Fruit fly (Drosophila melanogaster): ENCODE measurements around the gene CG5895.

The CG5895 gene

DNA sequence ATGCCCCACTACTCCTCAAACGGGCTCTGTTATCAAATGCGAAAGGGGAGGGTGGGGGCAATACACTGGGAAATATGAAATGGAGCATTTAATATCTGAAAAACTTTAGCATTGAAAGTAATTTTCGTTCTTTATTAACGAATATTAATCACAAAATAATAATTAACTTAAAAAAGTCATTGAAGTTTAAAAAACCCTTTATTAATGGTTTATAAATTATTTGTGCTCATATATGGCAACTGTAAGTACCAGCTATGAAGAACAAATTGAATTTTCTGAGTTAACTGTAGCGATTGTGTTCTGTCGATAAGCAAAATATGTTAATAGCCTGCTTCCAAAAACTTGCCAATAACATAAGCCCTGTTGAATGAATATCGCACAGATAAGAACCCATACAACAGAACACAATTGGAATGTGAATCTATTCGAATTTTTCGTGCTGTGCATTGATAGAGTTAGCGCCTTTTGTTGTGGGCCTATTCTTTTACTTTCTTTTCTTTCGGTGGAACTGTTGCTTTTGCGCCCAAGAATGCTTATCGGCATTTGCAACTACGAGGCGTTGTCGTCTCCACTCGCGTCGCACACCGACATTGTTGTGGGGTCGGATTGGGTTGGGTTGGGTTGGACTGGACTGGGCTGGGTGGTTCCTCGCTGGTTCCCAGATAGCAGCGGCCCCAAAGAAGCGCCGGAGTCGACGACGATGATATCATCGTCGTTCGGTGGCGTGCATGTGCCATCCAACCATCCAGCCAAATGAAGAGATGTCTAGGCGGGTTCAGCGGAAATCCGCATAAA lies 25.7 kb downstream of the CG5895 start (continued):
- no peak for TF ChIP-seq hkb (optimal IDR thresholded peaks at IDR 0.05)
- 0 out of 2 replicates have a peak, but pooled peaks have one; percentile 11 for TF ChIP-seq hkb (GFP tag; IDR thresholded peaks at IDR 0.05)
- TF ChIP-seq NC2β (GFP tag; optimal IDR thresholded peaks at IDR 0.05): no peak
- TF ChIP-seq CHES-1-like (GFP tag; optimal IDR thresholded peaks at IDR 0.05): peak; percentile 14
- no peak for TF ChIP-seq CG11247 (GFP tag; IDR thresholded peaks at IDR 0.05)
- peak; percentile 19 for TF ChIP-seq Med (GFP tag)
- TF ChIP-seq org-1 (GFP tag; optimal IDR thresholded peaks at IDR 0.05): peak; percentile 49
- TF ChIP-seq CG14860 (GFP tag; IDR thresholded peaks at IDR 0.05; ENCODE audit: partially characterized antibody): no peak
- TF ChIP-seq CG2129 (GFP tag; IDR thresholded peaks at IDR 0.05; ENCODE audit: partially characterized antibody): no peak
- no peak for TF ChIP-seq BEAF-32 (GFP tag; optimal IDR thresholded peaks at IDR 0.05)
- no peak for TF ChIP-seq luna (GFP tag; optimal IDR thresholded peaks at IDR 0.05)
- no peak for TF ChIP-seq Doc2 (GFP tag; IDR thresholded peaks at IDR 0.05)
- TF ChIP-seq sima (GFP tag; optimal IDR thresholded peaks at IDR 0.05): no peak
- TF ChIP-seq nau (GFP tag; optimal IDR thresholded peaks at IDR 0.05): no peak
- TF ChIP-seq cas (GFP tag; IDR thresholded peaks at IDR 0.05): no peak
- TF ChIP-seq CG4820 (GFP tag; optimal IDR thresholded peaks at IDR 0.05): peak; percentile 29
- no peak for TF ChIP-seq danr (GFP tag; IDR thresholded peaks at IDR 0.05)
- TF ChIP-seq CG11560 (tag; IDR thresholded peaks at IDR 0.05): no peak
- TF ChIP-seq HHEX (GFP tag; optimal IDR thresholded peaks at IDR 0.05): peak; percentile 27
- TF ChIP-seq CG31441 (GFP tag; IDR thresholded peaks at IDR 0.05): no peak; the same call in 1 of the 2 replicates
- no peak for TF ChIP-seq ro (GFP tag; IDR thresholded peaks at IDR 0.05)
- TF ChIP-seq CG17802 (tag; optimal IDR thresholded peaks at IDR 0.05): no peak
- no peak for TF ChIP-seq vnd (GFP tag; IDR thresholded peaks at IDR 0.05; ENCODE audit: partially characterized antibody)
- TF ChIP-seq CG9876 (GFP tag; optimal IDR thresholded peaks at IDR 0.05): no peak
- TF ChIP-seq CG10274 (GFP tag; optimal IDR thresholded peaks at IDR 0.05): peak; percentile 46
- peak; percentile 53 for TF ChIP-seq CG17829 (tag; optimal IDR thresholded peaks at IDR 0.05)
- peak; percentile 76 for TF ChIP-seq CG8924 (tag; optimal IDR thresholded peaks at IDR 0.05)
- TF ChIP-seq Nf-YC (tag; optimal IDR thresholded peaks at IDR 0.05): no peak
- TF ChIP-seq CG4854 (GFP tag; optimal IDR thresholded peaks at IDR 0.05): no peak
- TF ChIP-seq Pdp1 (GFP tag; optimal IDR thresholded peaks at IDR 0.05): no peak
- TF ChIP-seq inv (GFP tag; IDR thresholded peaks at IDR 0.05; ENCODE audit: partially characterized antibody): no peak
- peak; percentile 88 for TF ChIP-seq sens (GFP tag)
- peak; percentile 13 for TF ChIP-seq caup (GFP tag; optimal IDR thresholded peaks at IDR 0.05; ENCODE audit: severe bottlenecking)
- no peak for TF ChIP-seq knrl (GFP tag; IDR thresholded peaks at IDR 0.05; ENCODE audit: partially characterized antibody)
- TF ChIP-seq otp (GFP tag; IDR thresholded peaks at IDR 0.05): no peak
- TF ChIP-seq Dll (GFP tag; IDR thresholded peaks at IDR 0.05; ENCODE audit: partially characterized antibody): no peak
- TF ChIP-seq Usf (GFP tag; optimal IDR thresholded peaks at IDR 0.05): peak; percentile 21
- no peak for TF ChIP-seq Asciz (GFP tag; optimal IDR thresholded peaks at IDR 0.05)
- TF ChIP-seq Hmr (GFP tag; optimal IDR thresholded peaks at IDR 0.05): peak; percentile 53
- TF ChIP-seq CG14965 (GFP tag; optimal IDR thresholded peaks at IDR 0.05; ENCODE audit: borderline replicate concordance): no peak
- TF ChIP-seq NK7.1 (GFP tag; optimal IDR thresholded peaks at IDR 0.05): no peak
- no peak for TF ChIP-seq abd-A (tag; optimal IDR thresholded peaks at IDR 0.05)
- TF ChIP-seq Myb (GFP tag; optimal IDR thresholded peaks at IDR 0.05): peak; percentile 22
- no peak for TF ChIP-seq CG42726 (GFP tag; IDR thresholded peaks at IDR 0.05; ENCODE audit: partially characterized antibody)
- TF ChIP-seq kay (GFP tag; optimal IDR thresholded peaks at IDR 0.05): peak; percentile 46
- TF ChIP-seq zf30C (GFP tag; optimal IDR thresholded peaks at IDR 0.05): peak; percentile 38
- TF ChIP-seq CG10654 (GFP tag; optimal IDR thresholded peaks at IDR 0.05): peak; percentile 5
- no peak for TF ChIP-seq HmgZ (tag; optimal IDR thresholded peaks at IDR 0.05)
- no peak for TF ChIP-seq dmrt99B (tag; optimal IDR thresholded peaks at IDR 0.05)
